Worm (Caenorhabditis elegans) whole organism, L2 larva: Measurements from ENCODE around the gene cyp-35A2.
"Not testable (repeated sequence)": the region's sequence is repeated elsewhere in the genome, so short reads cannot be mapped to it uniquely, and the experiment has no call there.

Experiments
- C34F6.9 ChIP-seq: fragments of 150-350 bp; optimal IDR thresholded peaks from 2 replicates; lab custom pipeline; 2014; ENCODE audit warnings: missing biosample characterization, missing genetic modification characterization
- F13H6.1 ChIP-seq: sonication (generic microtip); optimal IDR thresholded peaks from 2 replicates; lab custom pipeline; 2016; ENCODE audit warnings: missing genetic modification characterization, missing compliant biosample characterization
- Y55F3AM.14 ChIP-seq: fragments of 200-800 bp; sonication (Bioruptor generic); optimal IDR thresholded peaks from 2 replicates; lab custom pipeline; 2018; ENCODE audit warnings: mild to moderate bottlenecking, missing genetic modification characterization, missing compliant biosample characterization
- ZK546.5 ChIP-seq: sonication (generic microtip); optimal IDR thresholded peaks from 2 replicates; lab custom pipeline; 2017; ENCODE audit warnings: missing biosample characterization, missing genetic modification characterization
- alr-1 ChIP-seq: fragments of 150-350 bp; optimal IDR thresholded peaks from 2 replicates; lab custom pipeline; 2014; ENCODE audit warnings: missing biosample characterization, missing genetic modification characterization
- aly-2 ChIP-seq: fragments of 150-350 bp; optimal IDR thresholded peaks from 2 replicates; lab custom pipeline; 2014; ENCODE audit warnings: missing biosample characterization, missing genetic modification characterization
- blmp-1 ChIP-seq: sonication (generic microtip); optimal IDR thresholded peaks from 2 replicates; lab custom pipeline; 2017; ENCODE audit warnings: missing genetic modification characterization, mild to moderate bottlenecking, missing compliant biosample characterization, antibody characterized with exemption, moderate library complexity; ENCODE audit not compliant: insufficient read depth
- ceh-16 ChIP-seq: fragments of 150-350 bp; optimal IDR thresholded peaks from 2 replicates; lab custom pipeline; 2014; ENCODE audit warnings: missing biosample characterization, missing genetic modification characterization
- ceh-82 ChIP-seq: fragments of 150-350 bp; optimal IDR thresholded peaks from 2 replicates; lab custom pipeline; 2014; ENCODE audit warnings: missing biosample characterization, missing genetic modification characterization
- dmd-4 ChIP-seq: sonication (generic microtip); optimal IDR thresholded peaks from 2 replicates; lab custom pipeline; 2017; ENCODE audit warnings: missing biosample characterization, missing genetic modification characterization
- elt-1 ChIP-seq: fragments of 150-350 bp; optimal IDR thresholded peaks from 2 replicates; lab custom pipeline; 2014; ENCODE audit warnings: missing biosample characterization, missing genetic modification characterization
- fos-1 ChIP-seq: fragments of 150-350 bp; optimal IDR thresholded peaks from 2 replicates; lab custom pipeline; 2014; ENCODE audit warnings: missing biosample characterization, missing genetic modification characterization
- gmeb-1 ChIP-seq: fragments of 150-350 bp; optimal IDR thresholded peaks from 2 replicates; lab custom pipeline; 2014; ENCODE audit warnings: missing biosample characterization, missing genetic modification characterization
- lin-11 ChIP-seq: fragments of 150-350 bp; sonication (generic microtip); optimal IDR thresholded peaks from 2 replicates; lab custom pipeline; 2014; ENCODE audit warnings: missing biosample characterization, missing genetic modification characterization, inconsistent platforms, mixed read lengths
- mbf-1 ChIP-seq: sonication (generic microtip); optimal IDR thresholded peaks from 2 replicates; lab custom pipeline; 2017; ENCODE audit warnings: missing biosample characterization, missing genetic modification characterization
- nhr-10 ChIP-seq: sonication (generic microtip); optimal IDR thresholded peaks from 2 replicates; lab custom pipeline; 2017; ENCODE audit warnings: missing biosample characterization, missing genetic modification characterization
- nhr-11 ChIP-seq: fragments of 150-350 bp; optimal IDR thresholded peaks from 2 replicates; lab custom pipeline; 2014; ENCODE audit warnings: missing biosample characterization, missing genetic modification characterization
- nhr-12 ChIP-seq: fragments of 150-350 bp; optimal IDR thresholded peaks from 2 replicates; lab custom pipeline; 2014; ENCODE audit warnings: missing biosample characterization, missing genetic modification characterization
- nhr-129 ChIP-seq: fragments of 150-350 bp; optimal IDR thresholded peaks from 2 replicates; lab custom pipeline; 2014; ENCODE audit warnings: missing biosample characterization, missing genetic modification characterization
- nhr-237 ChIP-seq: fragments of 150-350 bp; optimal IDR thresholded peaks from 2 replicates; lab custom pipeline; 2014; ENCODE audit warnings: missing biosample characterization, missing genetic modification characterization
- nhr-25 ChIP-seq: fragments of 150-350 bp; sonication (generic microtip); optimal IDR thresholded peaks from 3 replicates; lab custom pipeline; 2014; ENCODE audit warnings: missing biosample characterization, missing genetic modification characterization
- nhr-6 ChIP-seq: fragments of 150-350 bp; optimal IDR thresholded peaks from 2 replicates; lab custom pipeline; 2014; ENCODE audit warnings: missing biosample characterization, missing genetic modification characterization
- nhr-77 ChIP-seq: fragments of 150-350 bp; optimal IDR thresholded peaks from 2 replicates; lab custom pipeline; 2014; ENCODE audit warnings: missing biosample characterization, missing genetic modification characterization
- sem-4 ChIP-seq: fragments of 150-350 bp; optimal IDR thresholded peaks from 2 replicates; lab custom pipeline; 2014; ENCODE audit warnings: missing biosample characterization, missing genetic modification reagents, missing genetic modification characterization
- sma-3 ChIP-seq: sonication (generic microtip); optimal IDR thresholded peaks from 2 replicates; lab custom pipeline; 2016; ENCODE audit warnings: missing genetic modification reagents, missing genetic modification characterization, missing compliant biosample characterization
- sma-9 ChIP-seq, 2 experiments: fragments of 150-350 bp in 1 of 2; sonication (generic microtip) in 1 of 2; optimal IDR thresholded peaks; 2 replicates each; lab custom pipeline; 2014 to 2016; ENCODE audit warnings: missing genetic modification characterization in 2 of 2, mild to moderate bottlenecking in 1 of 2, missing biosample characterization in 1 of 2, missing compliant biosample characterization in 1 of 2, missing genetic modification reagents in 1 of 2, moderate library complexity in 1 of 2
- unc-39 ChIP-seq: fragments of 150-350 bp; optimal IDR thresholded peaks from 2 replicates; lab custom pipeline; 2014; ENCODE audit warnings: missing biosample characterization, missing genetic modification characterization
- unc-55 ChIP-seq: fragments of 150-350 bp; sonication (generic microtip); optimal IDR thresholded peaks from 3 replicates; lab custom pipeline; 2014; ENCODE audit warnings: missing biosample characterization, missing genetic modification reagents, missing genetic modification characterization
- unc-62 ChIP-seq: fragments of 150-350 bp; optimal IDR thresholded peaks from 2 replicates; lab custom pipeline; 2014; ENCODE audit warnings: missing biosample characterization, missing genetic modification reagents, missing genetic modification characterization
- zag-1 ChIP-seq: fragments of 150-350 bp; optimal IDR thresholded peaks from 2 replicates; lab custom pipeline; 2014; ENCODE audit warnings: missing biosample characterization, missing genetic modification characterization
- ztf-1 ChIP-seq: fragments of 200-800 bp; sonication (Bioruptor generic); conservative IDR thresholded peaks from 2 replicates; pipeline ENCODE4 v1.3.6; 2022; ENCODE audit warnings: missing genetic modification characterization, missing compliant biosample characterization
- ztf-4 ChIP-seq: fragments of 150-350 bp; optimal IDR thresholded peaks from 2 replicates; lab custom pipeline; 2014; ENCODE audit warnings: missing biosample characterization, missing genetic modification characterization

The cyp-35A2 gene

DNA sequence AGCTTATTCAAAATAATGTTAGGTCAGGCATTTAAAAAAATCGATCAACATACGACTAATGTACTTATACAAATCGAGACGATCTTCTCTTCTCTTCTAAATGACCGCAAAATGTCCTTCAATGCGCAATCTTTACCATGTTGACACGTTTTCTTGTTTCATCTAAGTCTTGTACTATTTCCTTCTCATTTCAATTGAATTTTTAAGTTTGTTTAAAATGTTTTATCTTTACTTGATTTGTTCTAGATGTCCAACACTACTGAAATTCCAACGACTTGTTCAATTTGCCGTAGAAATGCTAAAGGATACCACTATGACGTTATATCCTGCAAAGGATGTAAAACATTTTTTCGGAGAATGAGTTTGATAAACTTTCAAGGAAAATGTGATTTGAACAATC is 22.0 kb downstream of the cyp-35A2 start, which contains the start of the genes nhr-263 and nhr-148:
Gene nhr-263 (minus strand): TSS at position 101 of the 400 bp plus-strand sequence.
Gene nhr-148 (plus strand): TSS at position 215 of the 400 bp plus-strand sequence.
- TF ChIP-seq ceh-16 (tag; lab: Kevin White, UChicago) (no peak), nhr-12 (no peak), sma-9 (GFP tag; optimal IDR thresholded peaks at IDR 0.05; lab: Kevin White, UChicago) (peak; percentile 37), sma-9 (tag; optimal IDR thresholded peaks at IDR 0.05; lab: Kevin White, UChicago) (no peak)

DNA sequence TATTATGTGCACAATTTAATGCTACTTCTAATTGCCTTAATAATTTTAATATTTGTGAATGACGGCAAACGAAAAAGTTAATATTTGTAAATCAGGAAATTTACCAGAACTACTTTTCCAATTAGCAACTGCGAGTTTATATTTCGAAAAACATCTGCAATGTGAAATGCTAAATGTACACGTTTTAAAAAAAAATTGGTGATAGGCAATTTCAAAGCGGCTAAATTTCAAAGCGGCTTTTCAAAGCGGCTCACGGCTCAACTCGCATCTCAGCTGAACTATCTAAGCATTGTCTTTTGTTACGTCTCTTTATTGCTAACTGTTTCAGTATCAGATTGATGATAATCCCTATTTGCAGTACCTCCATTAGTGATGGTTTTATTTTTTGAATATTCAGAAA is 24.2 kb downstream of the cyp-35A2 start, which contains the start of gene srh-187:
Gene srh-187 (minus strand): TSS at position 101 of the 400 bp plus-strand sequence.
- no peak for TF ChIP-seq ceh-82 (tag; lab: Kevin White, UChicago)
- no peak for TF ChIP-seq fos-1 (tag; lab: Kevin White, UChicago)
- no peak for TF ChIP-seq nhr-237 (tag; lab: Kevin White, UChicago)
- TF ChIP-seq Y55F3AM.14 (GFP tag; lab: Kevin White, UChicago), result no peak
- no peak for TF ChIP-seq nhr-10 (tag; lab: Kevin White, UChicago)
- TF ChIP-seq ztf-4 (tag; lab: Kevin White, UChicago), result no peak
- TF ChIP-seq ztf-1 (GFP tag; lab: Robert Waterston, UW), result no peak
- no peak for TF ChIP-seq alr-1 (tag; lab: Kevin White, UChicago)
- TF ChIP-seq nhr-25 (tag; lab: Kevin White, UChicago), result no peak
- TF ChIP-seq C34F6.9 (tag; lab: Kevin White, UChicago), result no peak
- TF ChIP-seq nhr-129 (tag; lab: Kevin White, UChicago), result no peak
- no peak for TF ChIP-seq lin-11
- TF ChIP-seq ZK546.5 (tag; lab: Kevin White, UChicago), result no peak
- no peak for TF ChIP-seq sem-4 (tag; lab: Kevin White, UChicago)
- TF ChIP-seq gmeb-1 (tag; lab: Kevin White, UChicago), result no peak

DNA sequence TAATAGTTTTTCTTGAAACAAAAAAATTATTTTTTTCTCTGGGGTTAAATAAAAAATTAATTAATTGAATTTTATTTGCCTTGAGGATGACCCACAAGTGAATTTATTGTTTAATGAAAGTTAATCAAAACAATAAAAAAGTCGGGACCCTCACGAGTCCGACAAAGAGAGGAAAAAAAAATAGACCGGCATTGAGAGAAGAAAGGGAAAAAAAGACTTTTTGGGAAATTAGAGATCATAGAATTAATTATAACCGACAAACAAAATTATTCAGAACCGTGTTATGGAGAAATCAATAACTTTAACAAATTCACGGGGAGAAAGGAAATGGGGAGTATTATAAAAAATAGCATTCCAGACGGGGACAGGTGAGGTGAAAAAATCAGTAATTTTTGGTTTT is 26.8 kb downstream of the cyp-35A2 start, which contains the start of gene F10G2.7:
Gene F10G2.7 (minus strand): TSS at position 101 of the 400 bp plus-strand sequence.
- TF ChIP-seq aly-2; C34F6.9 (tag; lab: Kevin White, UChicago); nhr-11 (tag; lab: Kevin White, UChicago): not testable (repeated sequence)
- TF ChIP-seq, all 48 proteins: peak for 0; not testable (repeated sequence) for 48

DNA sequence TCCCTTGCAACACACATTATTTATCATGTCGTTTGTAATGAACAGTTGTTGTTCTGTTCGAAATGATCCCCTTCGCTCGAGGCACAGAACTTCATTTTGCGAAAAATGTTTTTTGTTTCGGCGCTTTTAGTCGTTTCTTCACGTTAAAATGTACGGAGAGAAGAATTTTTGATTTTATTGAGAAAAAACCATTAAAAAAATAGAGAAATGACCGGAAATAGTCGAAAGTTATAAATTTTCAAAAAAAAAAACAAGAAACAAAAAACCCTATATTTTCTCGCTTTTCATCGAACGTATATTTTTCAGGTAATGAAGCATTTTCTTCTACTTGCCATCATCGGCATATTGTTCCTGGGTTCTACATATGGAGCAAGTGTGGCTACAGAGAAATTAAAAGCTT is 31.7 kb downstream of the cyp-35A2 start, which contains the start of gene F10G2.1:
Gene F10G2.1 (plus strand): TSS at position 301 of the 400 bp plus-strand sequence.
- no peak for TF ChIP-seq Y55F3AM.14 (GFP tag; lab: Kevin White, UChicago)
- TF ChIP-seq unc-39, result no peak
- TF ChIP-seq blmp-1 (tag; lab: Kevin White, UChicago), result no peak
- no peak for TF ChIP-seq unc-55 (GFP tag; lab: Kevin White, UChicago)

DNA sequence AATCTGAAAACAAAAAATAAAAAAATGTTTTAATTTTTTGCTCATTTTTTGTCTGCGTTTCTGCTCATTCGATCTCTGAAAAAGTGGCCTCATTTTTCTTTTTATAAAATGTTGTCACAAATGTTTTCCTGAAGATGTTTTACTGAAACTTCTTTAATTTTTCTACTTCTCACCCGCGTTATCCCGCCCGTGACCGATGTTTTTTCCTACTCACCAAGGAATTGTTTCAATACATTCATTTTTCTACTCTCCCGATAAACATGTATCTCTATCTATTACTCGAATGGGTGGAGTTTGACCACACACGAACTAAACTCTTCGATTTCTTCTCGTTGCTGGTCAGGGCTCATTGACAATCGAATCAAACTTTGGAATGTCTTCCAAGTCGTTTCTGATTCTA is 33.1 kb downstream of the cyp-35A2 start, which contains the start of gene F10G2.2:
Gene F10G2.2 (plus strand): TSS at position 301 of the 400 bp plus-strand sequence.
- TF ChIP-seq alr-1 (tag; lab: Kevin White, UChicago) (no peak), elt-1 (no peak), ceh-16 (tag; lab: Kevin White, UChicago) (no peak), F13H6.1 (no peak), nhr-6 (tag; lab: Kevin White, UChicago) (no peak), nhr-10 (tag; lab: Kevin White, UChicago) (no peak), sma-3 (GFP tag; lab: Kevin White, UChicago) (no peak), lin-11 (no peak), zag-1 (tag; lab: Kevin White, UChicago) (no peak), nhr-77 (tag; lab: Kevin White, UChicago) (no peak)

DNA sequence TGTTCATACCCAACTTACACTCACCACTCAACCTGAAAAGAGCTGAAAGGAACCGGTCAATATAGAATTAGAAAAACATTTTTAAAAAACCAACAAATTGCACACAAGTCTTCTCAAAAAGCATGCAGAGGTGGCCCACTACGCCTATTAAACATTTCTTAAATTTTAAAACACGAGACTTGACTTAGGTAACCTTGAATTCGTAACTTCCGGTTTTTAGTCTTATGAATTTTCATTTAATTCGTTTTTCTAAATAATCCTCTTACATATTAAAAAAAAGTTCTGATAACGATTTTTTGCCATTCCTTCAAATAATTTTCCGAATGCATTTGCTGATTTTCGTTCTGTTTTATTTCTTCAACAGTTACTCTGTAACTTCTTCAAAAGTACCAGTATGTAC is 35.9 kb downstream of the cyp-35A2 start, which contains the start of gene clec-7:
Gene clec-7 (plus strand): TSS at position 301 of the 400 bp plus-strand sequence.
- TF ChIP-seq zag-1 (tag; lab: Kevin White, UChicago) (no peak), alr-1 (tag; lab: Kevin White, UChicago) (no peak), mbf-1 (tag; lab: Kevin White, UChicago) (no peak), F13H6.1 (no peak), unc-62 (GFP tag; lab: Kevin White, UChicago) (no peak), unc-55 (GFP tag; lab: Kevin White, UChicago) (no peak), dmd-4 (tag; lab: Kevin White, UChicago) (no peak), nhr-237 (tag; lab: Kevin White, UChicago) (no peak), ceh-16 (tag; lab: Kevin White, UChicago) (no peak), nhr-11 (tag; lab: Kevin White, UChicago) (no peak)
- TF ChIP-seq, all 48 proteins: peak for 0
